Fruit fly (Drosophila melanogaster): ENCODE data around the gene CG14367.
A peak's percentile ranks its signal among the peaks of the same experiment; 100 is the strongest.

CG14367 gene

DNA sequence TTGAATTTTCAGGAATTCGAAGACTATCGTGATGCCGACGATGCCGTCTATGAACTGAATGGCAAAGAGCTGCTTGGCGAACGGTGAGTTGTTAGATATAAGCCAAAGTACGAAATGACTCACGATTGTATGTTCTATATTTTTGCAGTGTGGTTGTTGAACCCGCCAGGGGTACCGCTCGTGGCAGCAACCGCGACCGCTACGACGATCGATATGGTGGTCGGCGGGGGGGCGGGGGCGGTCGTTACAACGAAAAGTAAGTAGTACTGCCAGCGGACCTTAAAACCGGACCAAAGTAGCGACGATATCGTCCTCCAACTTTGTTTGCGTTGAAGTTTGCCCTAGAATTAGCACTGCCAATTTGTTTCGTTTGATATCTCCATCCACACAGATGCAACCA is 31.7 kb upstream of the CG14367 start:
- TF ChIP-seq Mio (GFP tag; optimal IDR thresholded peaks at IDR 0.05) (no peak), dsf (GFP tag; optimal IDR thresholded peaks at IDR 0.05; ENCODE audit: borderline replicate concordance) (no peak), Rel (GFP tag; optimal IDR thresholded peaks at IDR 0.05) (no peak), Rel (tag; optimal IDR thresholded peaks at IDR 0.05) (no peak)

dm6 chr3R:13665992-13666391 is 27.9 kb upstream of the CG14367 start:
- no peak for TF ChIP-seq Sp1 (GFP tag; optimal IDR thresholded peaks at IDR 0.05)

- TF ChIP-seq Rel (GFP tag; optimal IDR thresholded peaks at IDR 0.05) (no peak), Rel (tag; optimal IDR thresholded peaks at IDR 0.05) (no peak), Jra (GFP tag; optimal IDR thresholded peaks at IDR 0.05) (no peak), foxo (GFP tag; optimal IDR thresholded peaks at IDR 0.05) (no peak), Mio (GFP tag; optimal IDR thresholded peaks at IDR 0.05) (no peak), Abd-B (GFP tag; optimal IDR thresholded peaks at IDR 0.05) (no peak), CG32264 (GFP tag; optimal IDR thresholded peaks at IDR 0.05) (no peak), Vsx2 (GFP tag; optimal IDR thresholded peaks at IDR 0.05; ENCODE audit: partially characterized antibody) (no peak), pan (optimal IDR thresholded peaks at IDR 0.05) (no peak), CrebA (GFP tag; optimal IDR thresholded peaks at IDR 0.05; ENCODE audit: borderline replicate concordance) (no peak), brk (GFP tag; optimal IDR thresholded peaks at IDR 0.05) (no peak)
These were observed 21.0 kb upstream of the CG14367 start for dm6 chr3R:13672898-13673297.

- TF ChIP-seq Myc (optimal IDR thresholded peaks at IDR 0.05), result peak; percentile 73
- TF ChIP-seq Hnf4 (GFP tag; optimal IDR thresholded peaks at IDR 0.05), result no peak
These were observed 19.3 kb upstream of the CG14367 start, which contains the start of gene Task6 for dm6 chr3R:13674492-13675033. Gene Task6 (minus strand): TSS chr3R:13674542.

DNA sequence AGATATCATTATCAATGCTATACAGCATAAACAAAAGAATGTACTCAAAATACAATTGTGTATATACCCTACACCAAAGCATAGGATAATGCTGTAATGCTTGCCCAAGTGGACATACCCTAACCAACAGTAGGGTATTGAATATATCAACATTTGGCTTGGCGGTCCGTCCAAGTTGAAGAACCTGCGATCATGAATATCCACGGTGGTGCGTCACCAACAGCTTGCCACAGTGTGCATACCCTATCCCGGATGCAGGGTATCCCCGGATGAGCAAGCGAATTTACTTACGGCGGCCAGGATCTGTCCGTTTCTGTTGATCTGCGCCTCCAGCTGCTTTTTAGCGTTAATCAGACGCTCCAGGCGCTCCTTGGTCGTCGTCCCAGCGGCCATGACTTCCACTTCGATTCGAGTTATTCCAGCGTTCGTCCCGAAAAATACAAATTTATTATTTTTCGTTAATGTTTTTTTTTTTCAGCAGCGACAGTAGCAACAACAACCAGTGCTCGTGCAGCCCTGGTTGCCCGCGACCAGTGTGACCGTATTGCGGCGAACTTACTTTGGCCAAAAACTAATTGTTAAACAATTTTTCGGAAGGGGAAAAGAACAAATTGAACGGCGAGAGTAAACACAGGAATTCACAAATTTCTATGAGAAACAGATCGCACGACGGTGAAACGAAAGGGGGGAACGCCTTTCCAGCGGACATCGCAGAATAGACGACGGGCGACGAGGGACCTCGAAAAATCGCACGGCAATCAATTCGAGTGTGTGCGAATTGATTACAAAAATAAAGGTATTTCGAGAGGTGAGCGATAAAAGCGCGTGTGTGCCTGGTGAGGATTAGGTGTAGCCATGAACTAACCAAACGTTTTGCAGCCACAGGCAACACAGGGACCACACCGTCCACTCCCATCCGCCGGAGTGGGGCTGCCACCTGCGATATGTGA is 17.4 kb upstream of the CG14367 start, which contains the start of the genes Lkb1 and CG9588:
TSS of gene Lkb1 (plus strand) at position 413 of the 950 bp plus-strand sequence.
TSS of gene CG9588 (minus strand) at position 545 of the 950 bp plus-strand sequence.
- TF ChIP-seq Hnf4 (GFP tag; optimal IDR thresholded peaks at IDR 0.05), result no peak
- peak; percentile 66 for TF ChIP-seq OdsH (GFP tag; optimal IDR thresholded peaks at IDR 0.05)
- no peak for TF ChIP-seq CrebA (GFP tag; optimal IDR thresholded peaks at IDR 0.05; ENCODE audit: borderline replicate concordance)
- TF ChIP-seq lola (GFP tag; optimal IDR thresholded peaks at IDR 0.05), result no peak
- TF ChIP-seq Jra (GFP tag; optimal IDR thresholded peaks at IDR 0.05), result no peak
- no peak for TF ChIP-seq tai (GFP tag; optimal IDR thresholded peaks at IDR 0.05)
- TF ChIP-seq woc (GFP tag; optimal IDR thresholded peaks at IDR 0.05), result no peak
- TF ChIP-seq CG9705 (GFP tag; optimal IDR thresholded peaks at IDR 0.05), result no peak
- no peak for TF ChIP-seq dmrt93B (GFP tag; optimal IDR thresholded peaks at IDR 0.05)
- peak; percentile 13 for TF ChIP-seq Sp1 (GFP tag; optimal IDR thresholded peaks at IDR 0.05)
- no peak for TF ChIP-seq usp (GFP tag; optimal IDR thresholded peaks at IDR 0.05)
- no peak for TF ChIP-seq dl (GFP tag; optimal IDR thresholded peaks at IDR 0.05; ENCODE audit: insufficient read depth in 1 of 2, partially characterized antibody in 2 of 2)
- no peak for TF ChIP-seq Rel (GFP tag; optimal IDR thresholded peaks at IDR 0.05)
- TF ChIP-seq Rel (tag; optimal IDR thresholded peaks at IDR 0.05), result peak; percentile 79
- no peak for TF ChIP-seq GATAd (GFP tag; optimal IDR thresholded peaks at IDR 0.05)
- no peak for TF ChIP-seq Dfd (GFP tag; optimal IDR thresholded peaks at IDR 0.05)
- TF ChIP-seq Myc (optimal IDR thresholded peaks at IDR 0.05), result no peak
- TF ChIP-seq N (GFP tag; optimal IDR thresholded peaks at IDR 0.05), result no peak
- peak; percentile 27 for TF ChIP-seq HLH106 (tag; optimal IDR thresholded peaks at IDR 0.05)
- no peak for TF ChIP-seq Hr78 (GFP tag; optimal IDR thresholded peaks at IDR 0.05)
- TF ChIP-seq dsf (GFP tag; optimal IDR thresholded peaks at IDR 0.05; ENCODE audit: borderline replicate concordance), result no peak
- TF ChIP-seq Vsx2 (GFP tag; optimal IDR thresholded peaks at IDR 0.05; ENCODE audit: partially characterized antibody), result no peak
- no peak for TF ChIP-seq sage (GFP tag; optimal IDR thresholded peaks at IDR 0.05)
- no peak for TF ChIP-seq Mio (GFP tag; optimal IDR thresholded peaks at IDR 0.05)
- TF ChIP-seq psq (GFP tag; optimal IDR thresholded peaks at IDR 0.05), result peak; percentile 56
- TF ChIP-seq Dif (GFP tag; optimal IDR thresholded peaks at IDR 0.05; ENCODE audit: partially characterized antibody), result no peak
- TF ChIP-seq Abd-B (GFP tag; optimal IDR thresholded peaks at IDR 0.05), result no peak
- TF ChIP-seq foxo (GFP tag; optimal IDR thresholded peaks at IDR 0.05), result peak in 1 of 2 experiments; percentile 80
- TF ChIP-seq brk (GFP tag; optimal IDR thresholded peaks at IDR 0.05), result no peak
- peak; percentile 56 for TF ChIP-seq h (GFP tag; optimal IDR thresholded peaks at IDR 0.05)
- TF ChIP-seq br (GFP tag; optimal IDR thresholded peaks at IDR 0.05), result peak; percentile 66
- peak; percentile 62 for TF ChIP-seq rgr (GFP tag; optimal IDR thresholded peaks at IDR 0.05)
- TF ChIP-seq Hr83 (GFP tag; optimal IDR thresholded peaks at IDR 0.05; ENCODE audit: poor library complexity, severe bottlenecking), result peak; percentile 53
- no peak for TF ChIP-seq pan (optimal IDR thresholded peaks at IDR 0.05)
- peak; percentile 69 for TF ChIP-seq fru (GFP tag; optimal IDR thresholded peaks at IDR 0.05)
- no peak for TF ChIP-seq CG32264 (GFP tag; optimal IDR thresholded peaks at IDR 0.05)
- TF ChIP-seq sv (GFP tag; optimal IDR thresholded peaks at IDR 0.05), result peak; percentile 39
- TF ChIP-seq jim (GFP tag; optimal IDR thresholded peaks at IDR 0.05), result peak; percentile 51
